Worm (Caenorhabditis elegans) whole organism, young adult: Measurements from ENCODE around the gene cyp-33D1.

Experiments
- B0261.1 ChIP-seq: sonication (generic microtip); optimal IDR thresholded peaks from 2 replicates; lab custom pipeline; 2016; ENCODE audit warnings: mild to moderate bottlenecking, missing genetic modification characterization, moderate library complexity, missing compliant biosample characterization
- F10E7.11 ChIP-seq: sonication (generic microtip); optimal IDR thresholded peaks from 2 replicates; lab custom pipeline; 2017; ENCODE audit warnings: mild to moderate bottlenecking, missing genetic modification characterization, moderate library complexity, missing compliant biosample characterization
- F39B2.1 ChIP-seq: fragments of 200-800 bp; sonication (Bioruptor generic); IDR thresholded peaks from 2 replicates; pipeline ENCODE4 v1.3.6; 2022; ENCODE audit warnings: missing genetic modification reagents, missing genetic modification characterization, missing compliant biosample characterization
- F49E8.2 ChIP-seq: sonication (generic microtip); optimal IDR thresholded peaks from 3 replicates; lab custom pipeline; 2017; ENCODE audit warnings: missing genetic modification characterization, mild to moderate bottlenecking, missing compliant biosample characterization, antibody characterized with exemption, moderate library complexity; ENCODE audit not compliant: insufficient read depth
- F55B11.4 ChIP-seq: sonication (generic microtip); optimal IDR thresholded peaks from 2 replicates; lab custom pipeline; 2016; ENCODE audit warnings: missing compliant biosample characterization, missing genetic modification characterization, borderline replicate concordance; ENCODE audit not compliant: insufficient read depth
- Y53G8AR.9 ChIP-seq: fragments of 200-800 bp; sonication (Bioruptor generic); conservative IDR thresholded peaks from 2 replicates; pipeline ENCODE4 v1.3.6; 2022; ENCODE audit warnings: missing genetic modification reagents, missing genetic modification characterization, missing compliant biosample characterization
- ZK185.1 ChIP-seq: sonication (generic microtip); optimal IDR thresholded peaks from 2 replicates; lab custom pipeline; 2016; ENCODE audit warnings: mild to moderate bottlenecking, missing genetic modification characterization, missing compliant biosample characterization; ENCODE audit not compliant: poor library complexity, severe bottlenecking
- aptf-3 ChIP-seq: fragments of 200-800 bp; sonication (Bioruptor generic); IDR thresholded peaks from 2 replicates; pipeline ENCODE4 v1.3.6; 2022; ENCODE audit warnings: missing genetic modification characterization, missing compliant biosample characterization
- atf-7 ChIP-seq: sonication (generic microtip); optimal IDR thresholded peaks from 2 replicates; lab custom pipeline; 2017; ENCODE audit warnings: mild to moderate bottlenecking, missing genetic modification characterization, missing compliant biosample characterization
- ccch-3 ChIP-seq: fragments of 200-800 bp; sonication (Bioruptor generic); optimal IDR thresholded peaks from 2 replicates; lab custom pipeline; 2018; ENCODE audit warnings: mild to moderate bottlenecking, missing genetic modification characterization, missing compliant biosample characterization
- cebp-1 ChIP-seq, 2 experiments: fragments of 200-800 bp in 1 of 2; sonication (Bioruptor generic) in 1 of 2; sonication (generic microtip) in 1 of 2; IDR thresholded peaks in 1 of 2; optimal IDR thresholded peaks in 1 of 2; 2 replicates each; pipeline versions ENCODE4 v1.3.6 to Lab custom; 2017 to 2022; ENCODE audit warnings: missing compliant biosample characterization in 2 of 2, missing genetic modification characterization in 2 of 2, mild to moderate bottlenecking in 1 of 2, missing genetic modification reagents in 1 of 2, moderate library complexity in 1 of 2
- cebp-2 ChIP-seq: fragments of 200-800 bp; sonication (Bioruptor generic); IDR thresholded peaks from 2 replicates; pipeline ENCODE4 v1.3.6; 2022; ENCODE audit warnings: missing genetic modification characterization, missing compliant biosample characterization
- ceh-27 ChIP-seq: fragments of 200-800 bp; sonication (Bioruptor generic); optimal IDR thresholded peaks from 2 replicates; lab custom pipeline; 2018; ENCODE audit warnings: mild to moderate bottlenecking, missing genetic modification characterization, moderate library complexity, missing compliant biosample characterization
- ceh-58 ChIP-seq: fragments of 200-800 bp; sonication (Bioruptor generic); IDR thresholded peaks from 2 replicates; pipeline ENCODE4 v1.3.6; 2022; ENCODE audit warnings: missing genetic modification characterization, missing compliant biosample characterization
- ceh-79 ChIP-seq: sonication (generic microtip); optimal IDR thresholded peaks from 2 replicates; lab custom pipeline; 2017; ENCODE audit warnings: mild to moderate bottlenecking, missing genetic modification characterization, missing compliant biosample characterization
- die-1 ChIP-seq: sonication (generic microtip); optimal IDR thresholded peaks from 2 replicates; lab custom pipeline; 2016; ENCODE audit warnings: missing genotype, mild to moderate bottlenecking, missing genetic modification characterization, missing compliant biosample characterization
- efl-1 ChIP-seq: fragments of 150-350 bp; optimal IDR thresholded peaks from 2 replicates; lab custom pipeline; 2014; ENCODE audit warnings: missing biosample characterization, missing genetic modification reagents, missing genetic modification characterization
- fkh-3 ChIP-seq: sonication (generic microtip); optimal IDR thresholded peaks from 2 replicates; lab custom pipeline; 2016; ENCODE audit warnings: mild to moderate bottlenecking, missing genetic modification characterization, missing compliant biosample characterization
- gei-17 ChIP-seq: fragments of 200-800 bp; sonication (Bioruptor generic); optimal IDR thresholded peaks from 2 replicates; lab custom pipeline; 2018; ENCODE audit warnings: mild to moderate bottlenecking, missing genetic modification characterization, missing compliant biosample characterization
- him-1 ChIP-seq: sonication (generic microtip); optimal IDR thresholded peaks from 2 replicates; lab custom pipeline; 2016; ENCODE audit warnings: missing genotype, missing genetic modification reagents, missing genetic modification characterization, missing compliant biosample characterization
- hlh-12 ChIP-seq: sonication (generic microtip); optimal IDR thresholded peaks from 2 replicates; lab custom pipeline; 2016; ENCODE audit warnings: missing genetic modification characterization, missing compliant biosample characterization
- hlh-26 ChIP-seq: fragments of 200-800 bp; sonication (Bioruptor generic); conservative IDR thresholded peaks from 2 replicates; pipeline ENCODE4 v1.3.6; 2022; ENCODE audit warnings: missing genetic modification reagents, missing genetic modification characterization, missing compliant biosample characterization
- lin-26 ChIP-seq: fragments of 200-800 bp; sonication (Bioruptor generic); IDR thresholded peaks from 2 replicates; pipeline ENCODE4 v1.3.6; 2022; ENCODE audit warnings: missing genetic modification reagents, missing genetic modification characterization, missing compliant biosample characterization
- lin-40 ChIP-seq: sonication (generic microtip); optimal IDR thresholded peaks from 2 replicates; lab custom pipeline; 2016; ENCODE audit warnings: missing genetic modification characterization, mild to moderate bottlenecking, missing compliant biosample characterization, missing genotype, missing genetic modification reagents
- mcd-1 ChIP-seq: fragments of 200-800 bp; sonication (Bioruptor generic); IDR thresholded peaks from 2 replicates; pipeline ENCODE4 v1.3.6; 2022; ENCODE audit warnings: missing genetic modification reagents, missing genetic modification characterization, missing compliant biosample characterization
- mes-4 ChIP-seq: sonication (generic microtip); optimal IDR thresholded peaks from 2 replicates; lab custom pipeline; 2016; ENCODE audit warnings: missing genotype, missing genetic modification characterization, missing compliant biosample characterization
- nfya-1 ChIP-seq: sonication (generic microtip); optimal IDR thresholded peaks from 2 replicates; lab custom pipeline; 2017; ENCODE audit warnings: antibody characterized with exemption, missing compliant biosample characterization, missing genetic modification characterization, borderline replicate concordance; ENCODE audit not compliant: insufficient read depth
- nfya-2 ChIP-seq: fragments of 200-800 bp; sonication (Bioruptor generic); IDR thresholded peaks from 2 replicates; pipeline ENCODE4 v1.3.6; 2022; ENCODE audit warnings: missing genetic modification reagents, missing genetic modification characterization, missing compliant biosample characterization
- nfyb-1 ChIP-seq: fragments of 200-800 bp; sonication (Bioruptor generic); IDR thresholded peaks from 2 replicates; pipeline ENCODE4 v1.3.6; 2022; ENCODE audit warnings: missing genetic modification reagents, missing genetic modification characterization, missing compliant biosample characterization
- nhr-80 ChIP-seq: sonication (generic microtip); optimal IDR thresholded peaks from 2 replicates; lab custom pipeline; 2016; ENCODE audit warnings: missing genetic modification characterization, missing compliant biosample characterization
- pbrm-1 ChIP-seq: fragments of 200-800 bp; sonication (Bioruptor generic); IDR thresholded peaks from 2 replicates; pipeline ENCODE4 v1.3.6; 2022; ENCODE audit warnings: missing genetic modification reagents, missing genetic modification characterization, missing compliant biosample characterization
- rcor-1 ChIP-seq: fragments of 200-800 bp; sonication (Bioruptor generic); IDR thresholded peaks from 2 replicates; pipeline ENCODE4 v1.3.6; 2022; ENCODE audit warnings: missing genetic modification reagents, missing genetic modification characterization, missing compliant biosample characterization
- repo-1 ChIP-seq: sonication (generic microtip); optimal IDR thresholded peaks from 2 replicates; lab custom pipeline; 2017; ENCODE audit warnings: mild to moderate bottlenecking, missing genetic modification characterization, missing compliant biosample characterization
- rpc-1 ChIP-seq, 2 experiments: fragments of 150-350 bp in 1 of 2; sonication (generic microtip) in 1 of 2; optimal IDR thresholded peaks; 2 replicates each; lab custom pipeline; 2014 to 2018; ENCODE audit warnings: missing biosample characterization in 1 of 2, missing genetic modification characterization in 1 of 2, missing genetic modification reagents in 1 of 2, missing genotype in 1 of 2
- sea-2 ChIP-seq: fragments of 200-800 bp; sonication (Bioruptor generic); IDR thresholded peaks from 2 replicates; pipeline ENCODE4 v1.3.6; 2022; ENCODE audit warnings: missing genetic modification characterization, missing compliant biosample characterization
- snpc-3.4 ChIP-seq: sonication (generic microtip); optimal IDR thresholded peaks from 2 replicates; lab custom pipeline; 2017; ENCODE audit warnings: missing genetic modification characterization, mild to moderate bottlenecking, missing compliant biosample characterization, antibody characterized with exemption, moderate library complexity, missing genotype, missing genetic modification reagents
- zim-3 ChIP-seq: sonication (generic microtip); optimal IDR thresholded peaks from 2 replicates; lab custom pipeline; 2017; ENCODE audit warnings: mild to moderate bottlenecking, missing genetic modification characterization, moderate library complexity, missing compliant biosample characterization
- ztf-22 ChIP-seq: fragments of 200-800 bp; sonication (Bioruptor generic); optimal IDR thresholded peaks from 2 replicates; lab custom pipeline; 2018; ENCODE audit warnings: mild to moderate bottlenecking, missing genetic modification characterization, moderate library complexity, missing compliant biosample characterization
- ztf-25 ChIP-seq: fragments of 200-800 bp; sonication (Bioruptor generic); IDR thresholded peaks from 2 replicates; pipeline ENCODE4 v1.3.6; 2022; ENCODE audit warnings: missing genetic modification reagents, missing genetic modification characterization, missing compliant biosample characterization
- ztf-28 ChIP-seq: fragments of 200-800 bp; sonication (Bioruptor generic); IDR thresholded peaks from 2 replicates; pipeline ENCODE4 v1.3.6; 2022; ENCODE audit warnings: missing genetic modification reagents, missing genetic modification characterization, missing compliant biosample characterization
- ztf-3 ChIP-seq: fragments of 200-800 bp; sonication (Bioruptor generic); optimal IDR thresholded peaks from 2 replicates; lab custom pipeline; 2018; ENCODE audit warnings: mild to moderate bottlenecking, missing genetic modification characterization, missing compliant biosample characterization

cyp-33D1 gene

ce11 chrV:16132215-16132614 is 43.4 kb downstream of the cyp-33D1 start:
- no peak for TF ChIP-seq sea-2 (GFP tag; lab: Robert Waterston, UW)
- TF ChIP-seq nfya-2 (GFP tag; lab: Robert Waterston, UW), result no peak
- peak; percentile 76; the same call in 1 of the 2 replicates for TF ChIP-seq cebp-1 (GFP tag; IDR thresholded peaks at IDR 0.05; lab: Robert Waterston, UW)
- peak; percentile 95 for TF ChIP-seq cebp-1 (tag; optimal IDR thresholded peaks at IDR 0.05; lab: Kevin White, UChicago)
- no peak for TF ChIP-seq cebp-2 (GFP tag; lab: Robert Waterston, UW)

- no peak for TF ChIP-seq B0261.1 (tag; lab: Kevin White, UChicago)
- no peak for TF ChIP-seq aptf-3 (GFP tag; lab: Robert Waterston, UW)
- no peak for TF ChIP-seq Y53G8AR.9 (GFP tag; lab: Robert Waterston, UW)
- TF ChIP-seq ZK185.1, result no peak
- no peak for TF ChIP-seq lin-26 (GFP tag; lab: Robert Waterston, UW)
These were observed 44.4 kb downstream of the cyp-33D1 start, which contains the start of gene fbxa-142 for ce11 chrV:16131249-16131648. Gene fbxa-142 (minus strand): TSS chrV:16131349.

ce11 chrV:16129116-16129515 is 46.5 kb downstream of the cyp-33D1 start:
- TF ChIP-seq nhr-80 (peak; percentile 31), pbrm-1 (GFP tag; lab: Robert Waterston, UW) (no peak), cebp-1 (GFP tag; IDR thresholded peaks at IDR 0.05; lab: Robert Waterston, UW) (no peak), cebp-1 (tag; optimal IDR thresholded peaks at IDR 0.05; lab: Kevin White, UChicago) (peak; percentile 29), lin-40 (tag; lab: Kevin White, UChicago) (no peak), ztf-28 (no peak)
- TF ChIP-seq, all 124 proteins: peak for 2

- TF ChIP-seq repo-1 (tag; lab: Kevin White, UChicago) (no peak), atf-7 (tag; lab: Kevin White, UChicago) (no peak), pbrm-1 (GFP tag; lab: Robert Waterston, UW) (no peak), cebp-1 (GFP tag; IDR thresholded peaks at IDR 0.05; lab: Robert Waterston, UW) (no peak), cebp-1 (tag; optimal IDR thresholded peaks at IDR 0.05; lab: Kevin White, UChicago) (no peak), hlh-26 (GFP tag; lab: Robert Waterston, UW) (no peak), F49E8.2 (tag; lab: Kevin White, UChicago) (no peak), nfya-1 (tag; lab: Kevin White, UChicago) (no peak), him-1 (tag; lab: Kevin White, UChicago) (no peak), ceh-79 (tag; lab: Kevin White, UChicago) (no peak), efl-1 (GFP tag; lab: Kevin White, UChicago) (no peak), ceh-58 (GFP tag; lab: Robert Waterston, UW) (no peak), ccch-3 (GFP tag; lab: Kevin White, UChicago) (no peak), F55B11.4 (tag; lab: Kevin White, UChicago) (no peak), F39B2.1 (GFP tag; lab: Robert Waterston, UW) (no peak), ztf-22 (GFP tag; lab: Kevin White, UChicago) (no peak), zim-3 (tag; lab: Kevin White, UChicago) (no peak), hlh-12 (no peak), nfyb-1 (GFP tag; lab: Robert Waterston, UW) (no peak), rcor-1 (GFP tag; lab: Robert Waterston, UW) (no peak)
- TF ChIP-seq, all 124 proteins: peak for 0
These were observed 48.3 kb downstream of the cyp-33D1 start, which contains the start of gene fbxa-143 for ce11 chrV:16127401-16127800. Gene fbxa-143 (minus strand): TSS chrV:16127501.

- TF ChIP-seq nhr-80 (no peak), gei-17 (GFP tag; lab: Kevin White, UChicago) (no peak), ceh-27 (GFP tag; lab: Kevin White, UChicago) (no peak), F10E7.11 (no peak), ztf-25 (GFP tag; lab: Robert Waterston, UW) (no peak), rpc-1 (optimal IDR thresholded peaks at IDR 0.05; lab: Kevin White, UChicago) (no peak), rpc-1 (tag; optimal IDR thresholded peaks at IDR 0.05; lab: Kevin White, UChicago) (no peak), ztf-22 (GFP tag; lab: Kevin White, UChicago) (no peak), zim-3 (tag; lab: Kevin White, UChicago) (no peak), fkh-3 (tag; lab: Kevin White, UChicago) (no peak), mcd-1 (no peak), die-1 (tag; lab: Kevin White, UChicago) (no peak), mes-4 (tag; lab: Kevin White, UChicago) (no peak), ztf-3 (no peak), snpc-3.4 (no peak)
These were observed 50.9 kb downstream of the cyp-33D1 start, which contains the start of gene nhr-111 for ce11 chrV:16124739-16125138. Gene nhr-111 (minus strand): TSS chrV:16124839.
